Worm (Caenorhabditis elegans) whole organism, mixed stage, embryonic: ENCODE data around the gene ugt-23.
A peak's percentile ranks its signal among the peaks of the same experiment; 100 is the strongest.

Experiments used
- M03D4.4 ChIP-seq: sonication (generic microtip); optimal IDR thresholded peaks from 2 replicates; lab custom pipeline; 2017; ENCODE audit warnings: mild to moderate bottlenecking, missing genetic modification characterization, missing compliant biosample characterization
- bed-3 ChIP-seq: fragments of 200-800 bp; sonication (Bioruptor generic); optimal IDR thresholded peaks from 3 replicates; lab custom pipeline; 2018; ENCODE audit warnings: mild to moderate bottlenecking, missing genetic modification characterization, moderate library complexity, missing compliant biosample characterization
- blmp-1 ChIP-seq: fragments of 150-350 bp; optimal IDR thresholded peaks from 2 replicates; lab custom pipeline; 2014; ENCODE audit warnings: missing biosample characterization, missing genetic modification characterization
- ceh-39 ChIP-seq: fragments of 150-350 bp; optimal IDR thresholded peaks from 2 replicates; lab custom pipeline; 2014; ENCODE audit warnings: missing biosample characterization, missing genetic modification characterization
- ceh-43 ChIP-seq: fragments of 200-800 bp; sonication (Bioruptor generic); optimal IDR thresholded peaks from 2 replicates; lab custom pipeline; 2018; ENCODE audit warnings: mild to moderate bottlenecking, missing genetic modification characterization, moderate library complexity, missing compliant biosample characterization
- ceh-83 ChIP-seq: fragments of 200-800 bp; sonication (Bioruptor generic); optimal IDR thresholded peaks from 2 replicates; lab custom pipeline; 2018; ENCODE audit warnings: mild to moderate bottlenecking, missing genetic modification characterization, missing compliant biosample characterization
- ces-1 ChIP-seq: fragments of 150-350 bp; optimal IDR thresholded peaks from 2 replicates; lab custom pipeline; 2014; ENCODE audit warnings: missing biosample characterization, missing genetic modification reagents, missing genetic modification characterization
- cnd-1 ChIP-seq: fragments of 200-800 bp; sonication (Bioruptor generic); optimal IDR thresholded peaks from 2 replicates; lab custom pipeline; 2018; ENCODE audit warnings: mild to moderate bottlenecking, missing genetic modification characterization, missing compliant biosample characterization
- drap-1 ChIP-seq: fragments of 200-800 bp; sonication (Bioruptor generic); optimal IDR thresholded peaks from 3 replicates; lab custom pipeline; 2018; ENCODE audit warnings: mild to moderate bottlenecking, missing genetic modification characterization, missing compliant biosample characterization
- elt-1 ChIP-seq: sonication (generic microtip); optimal IDR thresholded peaks from 2 replicates; lab custom pipeline; 2017; ENCODE audit warnings: missing genetic modification characterization, mild to moderate bottlenecking, missing compliant biosample characterization, antibody characterized with exemption, moderate library complexity, borderline replicate concordance; ENCODE audit not compliant: insufficient read depth
- elt-3 ChIP-seq: fragments of 150-350 bp; optimal IDR thresholded peaks from 2 replicates; lab custom pipeline; 2014; ENCODE audit warnings: missing biosample characterization, missing genetic modification characterization
- flh-1 ChIP-seq: fragments of 200-800 bp; sonication (Bioruptor generic); optimal IDR thresholded peaks from 2 replicates; lab custom pipeline; 2018; ENCODE audit warnings: mild to moderate bottlenecking, missing genetic modification characterization, moderate library complexity, missing compliant biosample characterization
- ham-2 ChIP-seq: fragments of 200-800 bp; sonication (Bioruptor generic); optimal IDR thresholded peaks from 2 replicates; lab custom pipeline; 2018; ENCODE audit warnings: mild to moderate bottlenecking, missing genetic modification characterization, missing compliant biosample characterization
- hlh-1 ChIP-seq: fragments of 150-350 bp; optimal IDR thresholded peaks from 2 replicates; lab custom pipeline; 2014; ENCODE audit warnings: missing biosample characterization, missing genetic modification reagents, missing genetic modification characterization
- lin-13 ChIP-seq: fragments of 150-350 bp; optimal IDR thresholded peaks from 2 replicates; lab custom pipeline; 2014; ENCODE audit warnings: missing biosample characterization, missing genetic modification characterization
- lin-32 ChIP-seq: fragments of 200-800 bp; sonication (Bioruptor generic); optimal IDR thresholded peaks from 2 replicates; lab custom pipeline; 2018; ENCODE audit warnings: mild to moderate bottlenecking, missing genetic modification characterization, missing compliant biosample characterization
- lsy-2 ChIP-seq: fragments of 150-350 bp; optimal IDR thresholded peaks from 2 replicates; lab custom pipeline; 2014; ENCODE audit warnings: missing biosample characterization, missing genetic modification characterization
- mab-5 ChIP-seq: fragments of 150-350 bp; optimal IDR thresholded peaks from 2 replicates; lab custom pipeline; 2014; ENCODE audit warnings: missing biosample characterization, missing genetic modification characterization
- mep-1 ChIP-seq: fragments of 150-350 bp; optimal IDR thresholded peaks from 2 replicates; lab custom pipeline; 2017; ENCODE audit warnings: missing biosample characterization, missing genetic modification reagents, missing genetic modification characterization, inconsistent platforms
- mls-2 ChIP-seq: sonication (generic microtip); optimal IDR thresholded peaks from 2 replicates; lab custom pipeline; 2016; ENCODE audit warnings: mild to moderate bottlenecking, missing genetic modification characterization, moderate library complexity, missing compliant biosample characterization
- nhr-12 ChIP-seq: fragments of 150-350 bp; optimal IDR thresholded peaks from 2 replicates; lab custom pipeline; 2014; ENCODE audit warnings: missing biosample characterization, missing genetic modification characterization
- nhr-2 ChIP-seq: fragments of 150-350 bp; optimal IDR thresholded peaks from 2 replicates; lab custom pipeline; 2014; ENCODE audit warnings: missing biosample characterization, missing genetic modification characterization
- nhr-237 ChIP-seq: fragments of 150-350 bp; optimal IDR thresholded peaks from 2 replicates; lab custom pipeline; 2014; ENCODE audit warnings: missing biosample characterization, missing genetic modification characterization
- nhr-28 ChIP-seq: fragments of 150-350 bp; optimal IDR thresholded peaks from 2 replicates; lab custom pipeline; 2014; ENCODE audit warnings: missing biosample characterization, missing genetic modification characterization
- nhr-76 ChIP-seq: sonication (generic microtip); optimal IDR thresholded peaks from 2 replicates; lab custom pipeline; 2017; ENCODE audit warnings: missing biosample characterization, missing genetic modification characterization
- pha-4 ChIP-seq: fragments of 150-350 bp; optimal IDR thresholded peaks from 2 replicates; lab custom pipeline; 2018; ENCODE audit warnings: missing biosample characterization, missing genetic modification reagents, missing genetic modification characterization
- sem-2 ChIP-seq: fragments of 200-800 bp; sonication (Bioruptor generic); optimal IDR thresholded peaks from 2 replicates; lab custom pipeline; 2018; ENCODE audit warnings: mild to moderate bottlenecking, missing genetic modification characterization, missing compliant biosample characterization
- snpc-4 ChIP-seq: fragments of 150-350 bp; optimal IDR thresholded peaks from 2 replicates; lab custom pipeline; 2014; ENCODE audit warnings: missing biosample characterization, missing genetic modification characterization
- sptf-1 ChIP-seq: sonication (generic microtip); optimal IDR thresholded peaks from 2 replicates; lab custom pipeline; 2017; ENCODE audit warnings: mild to moderate bottlenecking, missing genetic modification characterization, moderate library complexity, missing compliant biosample characterization
- tbx-8 ChIP-seq: fragments of 200-800 bp; sonication (Bioruptor generic); optimal IDR thresholded peaks from 2 replicates; lab custom pipeline; 2018; ENCODE audit warnings: mild to moderate bottlenecking, missing genetic modification characterization, moderate library complexity, missing compliant biosample characterization
- unc-120 ChIP-seq: sonication (generic microtip); optimal IDR thresholded peaks from 2 replicates; lab custom pipeline; 2017; ENCODE audit warnings: missing genetic modification characterization, missing compliant biosample characterization; ENCODE audit not compliant: poor library complexity, severe bottlenecking
- unc-39 ChIP-seq: fragments of 150-350 bp; optimal IDR thresholded peaks from 2 replicates; lab custom pipeline; 2014; ENCODE audit warnings: missing biosample characterization, missing genetic modification characterization
- unc-62 ChIP-seq: fragments of 150-350 bp; optimal IDR thresholded peaks from 2 replicates; lab custom pipeline; 2014; ENCODE audit warnings: missing biosample characterization, missing genetic modification reagents, missing genetic modification characterization
- zip-8 ChIP-seq: fragments of 150-350 bp; optimal IDR thresholded peaks from 2 replicates; lab custom pipeline; 2014; ENCODE audit warnings: missing biosample characterization, missing genetic modification characterization
- ztf-11 ChIP-seq: fragments of 150-350 bp; optimal IDR thresholded peaks from 2 replicates; lab custom pipeline; 2014; ENCODE audit warnings: missing biosample characterization, missing genetic modification characterization

ugt-23 gene

DNA sequence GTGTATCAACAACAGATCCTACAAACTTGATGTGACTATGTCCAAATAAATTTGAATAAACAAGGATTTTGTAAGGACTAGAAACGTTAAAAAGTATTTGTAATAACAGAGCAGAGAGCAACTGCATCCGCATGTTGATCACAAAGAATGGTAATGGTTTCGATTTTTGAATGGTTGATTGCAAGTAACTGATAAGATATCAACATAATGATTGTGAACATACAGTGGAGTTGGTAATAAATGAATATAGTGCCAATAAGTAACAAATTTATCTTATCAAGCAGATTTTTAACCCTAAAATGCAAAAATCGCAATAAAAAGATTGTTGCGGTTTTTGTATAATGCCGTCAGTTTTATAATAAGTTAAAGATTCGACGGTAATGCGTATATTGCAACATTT is at the start of gene ugt-23:
Gene ugt-23, minus strand, starts transcription at position 212 of the 400 bp plus-strand sequence.
- TF ChIP-seq mab-5 (tag; lab: Kevin White, UChicago) (no peak), M03D4.4 (tag; lab: Kevin White, UChicago) (no peak), lsy-2 (tag; lab: Kevin White, UChicago) (no peak), lin-32 (GFP tag; lab: Kevin White, UChicago) (no peak), unc-62 (GFP tag; lab: Kevin White, UChicago) (no peak), ztf-11 (tag; lab: Kevin White, UChicago) (no peak)

DNA sequence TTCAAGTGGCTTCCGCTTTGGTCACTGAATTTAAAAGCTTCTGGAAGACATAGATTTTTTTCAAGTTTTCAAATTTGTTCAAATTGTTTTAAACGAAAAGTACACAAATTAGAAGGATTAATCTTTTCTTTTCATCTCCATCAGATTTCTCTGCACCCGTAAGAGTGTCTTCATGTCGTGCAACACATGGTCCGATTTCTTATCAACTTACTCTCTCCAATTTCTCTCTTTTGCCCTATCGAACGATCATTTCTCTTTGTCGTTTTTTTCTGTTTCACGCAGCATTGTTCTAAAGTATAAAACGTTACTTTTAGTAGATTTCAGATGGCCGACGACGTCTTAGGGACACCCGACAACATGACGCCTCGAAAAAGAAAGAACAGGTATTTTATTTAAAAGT is 40.3 kb upstream of the ugt-23 start, which contains the start of gene pssy-1:
Gene pssy-1, plus strand, starts transcription at position 318 of the 400 bp plus-strand sequence.
- TF ChIP-seq elt-1 (peak; percentile 64), M03D4.4 (tag; lab: Kevin White, UChicago) (no peak)

DNA sequence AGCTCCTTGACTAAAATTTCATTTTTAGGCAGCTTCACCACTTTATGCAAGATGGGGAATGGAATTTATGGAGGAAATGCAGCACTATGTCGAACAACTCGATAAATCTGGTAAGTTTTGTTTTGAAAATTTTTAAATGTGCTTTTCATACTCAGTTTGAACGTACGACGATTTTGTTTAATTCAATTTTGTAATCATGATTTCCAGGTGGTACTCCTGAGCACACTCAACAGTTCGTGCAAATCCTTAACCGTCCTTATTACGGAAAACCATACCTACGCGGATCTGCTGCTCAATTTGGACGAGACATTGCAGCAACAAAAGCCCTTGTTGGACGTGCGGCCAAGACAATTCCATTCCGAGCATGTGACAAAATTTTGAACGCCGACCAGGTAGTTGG is 37.6 kb upstream of the ugt-23 start:
- TF ChIP-seq M03D4.4 (tag; lab: Kevin White, UChicago) (no peak), zip-8 (tag; lab: Kevin White, UChicago) (no peak), bed-3 (GFP tag; lab: Kevin White, UChicago) (no peak), unc-62 (GFP tag; lab: Kevin White, UChicago) (no peak), hlh-1 (tag; lab: Kevin White, UChicago) (no peak), ztf-11 (tag; lab: Kevin White, UChicago) (no peak), nhr-28 (no peak)
- TF ChIP-seq, all 35 proteins: peak for 0

DNA sequence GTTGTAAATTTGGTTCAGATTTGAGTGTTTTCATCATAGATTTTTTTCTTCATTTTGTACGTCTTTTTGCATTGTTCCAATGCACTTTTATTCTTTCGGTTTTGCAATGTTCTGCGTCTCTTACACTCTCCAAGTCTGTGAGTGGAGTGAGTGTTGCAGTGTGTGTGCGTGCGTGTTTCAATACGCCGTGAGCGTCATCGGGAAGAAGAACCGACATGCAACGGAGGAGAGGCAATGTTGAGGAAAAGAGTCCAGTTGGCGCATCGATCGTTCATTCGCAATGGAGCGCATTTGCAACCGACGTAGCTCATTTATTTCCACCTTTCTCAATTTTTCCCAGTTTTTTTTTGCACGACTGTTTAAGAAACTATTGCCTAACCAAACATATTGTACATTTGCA is 33.6 kb upstream of the ugt-23 start, which contains the start of gene ZC506.1:
Gene ZC506.1, plus strand, starts transcription at position 400 of the 400 bp plus-strand sequence.
- TF ChIP-seq drap-1 (GFP tag; lab: Kevin White, UChicago), result peak; percentile 76
- no peak for TF ChIP-seq elt-1
- peak; percentile 84 for TF ChIP-seq hlh-1 (tag; lab: Kevin White, UChicago)
- TF ChIP-seq ceh-43 (GFP tag; lab: Kevin White, UChicago), result peak; percentile 10
- no peak for TF ChIP-seq nhr-28
- no peak for TF ChIP-seq blmp-1 (tag; lab: Kevin White, UChicago)
- no peak for TF ChIP-seq snpc-4 (tag; lab: Kevin White, UChicago)
- no peak for TF ChIP-seq ceh-83 (GFP tag; lab: Kevin White, UChicago)
- TF ChIP-seq tbx-8, result no peak
- TF ChIP-seq M03D4.4 (tag; lab: Kevin White, UChicago), result peak; percentile 70
- TF ChIP-seq lin-32 (GFP tag; lab: Kevin White, UChicago), result no peak
- TF ChIP-seq zip-8 (tag; lab: Kevin White, UChicago), result no peak
- no peak for TF ChIP-seq mab-5 (tag; lab: Kevin White, UChicago)
- TF ChIP-seq cnd-1, result peak; percentile 83
- TF ChIP-seq mep-1 (tag; lab: Kevin White, UChicago), result peak; percentile 98
- peak; percentile 90 for TF ChIP-seq nhr-237
- peak; percentile 81 for TF ChIP-seq ces-1
- TF ChIP-seq unc-62 (GFP tag; lab: Kevin White, UChicago), result peak; percentile 82
- peak; percentile 73 for TF ChIP-seq lsy-2 (tag; lab: Kevin White, UChicago)
- no peak for TF ChIP-seq nhr-2 (tag; lab: Kevin White, UChicago)
- no peak for TF ChIP-seq nhr-12 (tag; lab: Kevin White, UChicago)
- peak; percentile 89 for TF ChIP-seq ceh-39 (tag; lab: Kevin White, UChicago)
- peak; percentile 22 for TF ChIP-seq elt-3
- TF ChIP-seq nhr-76, result no peak
- peak; percentile 83 for TF ChIP-seq ztf-11 (tag; lab: Kevin White, UChicago)
- TF ChIP-seq lin-13 (tag; lab: Kevin White, UChicago), result peak; percentile 89
- peak; percentile 78 for TF ChIP-seq unc-120 (tag; lab: Kevin White, UChicago)
- no peak for TF ChIP-seq flh-1
- TF ChIP-seq bed-3 (GFP tag; lab: Kevin White, UChicago), result no peak
- TF ChIP-seq ham-2 (GFP tag; lab: Kevin White, UChicago), result peak; percentile 8
- peak; percentile 87 for TF ChIP-seq mls-2 (tag; lab: Kevin White, UChicago)
- no peak for TF ChIP-seq unc-39 (tag; lab: Kevin White, UChicago)
- peak; percentile 94 for TF ChIP-seq pha-4 (tag; lab: Kevin White, UChicago)
- TF ChIP-seq sptf-1 (tag; lab: Kevin White, UChicago), result peak; percentile 81
- TF ChIP-seq sem-2 (GFP tag; lab: Kevin White, UChicago), result no peak
